Fruit fly (Drosophila melanogaster) whole organism, embryonic: ENCODE results near the gene CG43121.

Experiments used
- Ada2b ChIP-seq: fragments of 200-800 bp; sonication (Bioruptor generic); IDR thresholded peaks from 2 replicates; pipeline ENCODE4 v1.3.6; 2022; ENCODE audit warnings: missing biosample characterization, missing genetic modification characterization
- Atf6 ChIP-seq: fragments of 200-800 bp; sonication (Bioruptor generic); IDR thresholded peaks from 2 replicates; pipeline ENCODE4 v1.3.6; 2022; ENCODE audit warnings: missing biosample characterization, missing genetic modification characterization
- Bdp1 ChIP-seq: fragments of 200-800 bp; sonication (Bioruptor generic); optimal IDR thresholded peaks from 3 replicates; lab custom pipeline; 2016; ENCODE audit warnings: missing biosample characterization, missing genetic modification characterization
- Bgb ChIP-seq: fragments of 200-800 bp; sonication (Bioruptor generic); IDR thresholded peaks from 2 replicates; pipeline ENCODE4 v1.3.6; 2022; ENCODE audit warnings: missing biosample characterization, missing genetic modification characterization; ENCODE audit not compliant: partially characterized antibody
- CG10147 ChIP-seq: fragments of 200-800 bp; sonication (Bioruptor generic); optimal IDR thresholded peaks from 2 replicates; lab custom pipeline; 2019; ENCODE audit warnings: missing biosample characterization, mild to moderate bottlenecking, missing genetic modification characterization, moderate library complexity
- CG11504 ChIP-seq: fragments of 200-800 bp; sonication (Bioruptor generic); optimal IDR thresholded peaks from 3 replicates; lab custom pipeline; 2019; ENCODE audit warnings: missing biosample characterization, mild to moderate bottlenecking, missing genetic modification characterization, moderate library complexity
- CG13123 ChIP-seq: fragments of 200-800 bp; sonication (Bioruptor generic); optimal IDR thresholded peaks from 2 replicates; lab custom pipeline; 2016; ENCODE audit warnings: missing biosample characterization, missing genetic modification characterization
- CG13287 ChIP-seq: fragments of 200-800 bp; sonication (Bioruptor generic); IDR thresholded peaks from 2 replicates; pipeline ENCODE4 v1.3.6; 2022; ENCODE audit warnings: missing biosample characterization, missing genetic modification characterization; ENCODE audit not compliant: partially characterized antibody
- CG13296 ChIP-seq: fragments of 200-800 bp; sonication (Bioruptor generic); optimal IDR thresholded peaks from 3 replicates; lab custom pipeline; 2018; ENCODE audit warnings: missing biosample characterization, mild to moderate bottlenecking, missing genetic modification characterization
- CG14860 ChIP-seq: fragments of 200-800 bp; sonication (Bioruptor generic); IDR thresholded peaks from 3 replicates; pipeline ENCODE4 v1.3.6; 2022; ENCODE audit warnings: missing biosample characterization, missing genetic modification characterization; ENCODE audit not compliant: partially characterized antibody
- CG16813 ChIP-seq: fragments of 200-800 bp; sonication (Bioruptor generic); IDR thresholded peaks from 3 replicates; pipeline ENCODE4 v1.3.6; 2022; ENCODE audit warnings: missing biosample characterization, missing genetic modification characterization; ENCODE audit not compliant: partially characterized antibody
- CG17186 ChIP-seq: fragments of 200-800 bp; sonication (Bioruptor generic); optimal IDR thresholded peaks from 3 replicates; lab custom pipeline; 2017; ENCODE audit warnings: missing biosample characterization, missing genetic modification reagents, missing genetic modification characterization
- CG1792 ChIP-seq: fragments of 200-800 bp; sonication (Bioruptor generic); optimal IDR thresholded peaks from 2 replicates; lab custom pipeline; 2016; ENCODE audit warnings: missing biosample characterization, missing genetic modification characterization
- CG2129 ChIP-seq: fragments of 200-800 bp; sonication (Bioruptor generic); IDR thresholded peaks from 2 replicates; pipeline ENCODE4 v1.3.6; 2022; ENCODE audit warnings: missing biosample characterization, missing genetic modification characterization; ENCODE audit not compliant: partially characterized antibody
- CG34376 ChIP-seq: fragments of 200-800 bp; sonication (Bioruptor generic); optimal IDR thresholded peaks from 2 replicates; lab custom pipeline; 2018; ENCODE audit warnings: missing biosample characterization, mild to moderate bottlenecking, missing genetic modification characterization
- CG42726 ChIP-seq: fragments of 200-800 bp; sonication (Bioruptor generic); IDR thresholded peaks from 2 replicates; pipeline ENCODE4 v1.3.6; 2022; ENCODE audit warnings: missing biosample characterization, missing genetic modification characterization; ENCODE audit not compliant: partially characterized antibody
- CG6791 ChIP-seq: fragments of 200-800 bp; sonication (Bioruptor generic); IDR thresholded peaks from 3 replicates; pipeline ENCODE4 v1.3.6; 2022; ENCODE audit warnings: missing biosample characterization, missing genetic modification characterization; ENCODE audit not compliant: partially characterized antibody
- CG8478 ChIP-seq: fragments of >200 bp; optimal IDR thresholded peaks from 2 replicates; lab custom pipeline; 2018
- CTCF ChIP-seq: fragments of 200-800 bp; sonication (Bioruptor generic); optimal IDR thresholded peaks from 2 replicates; lab custom pipeline; 2017; ENCODE audit warnings: missing biosample characterization, mild to moderate bottlenecking, missing genetic modification characterization, moderate library complexity
- Dfd ChIP-seq, 2 experiments: fragments of >200 bp; optimal IDR thresholded peaks; 2 replicates each; lab custom pipeline; 2017; ENCODE audit warnings: missing biosample characterization in 2 of 2, missing genetic modification characterization in 2 of 2
- Dll ChIP-seq: fragments of 200-800 bp; sonication (Bioruptor generic); IDR thresholded peaks from 4 replicates; pipeline ENCODE4 v1.3.6; 2022; ENCODE audit warnings: missing biosample characterization, missing genetic modification characterization; ENCODE audit not compliant: partially characterized antibody
- E2f2 ChIP-seq: fragments of 200-800 bp; sonication (Bioruptor generic); IDR thresholded peaks from 2 replicates; pipeline ENCODE4 v1.3.6; 2022; ENCODE audit warnings: missing biosample characterization, missing genetic modification characterization
- Eip74EF ChIP-seq, 2 experiments: fragments of 200-800 bp in 1 of 2; fragments of >200 bp in 1 of 2; sonication (Bioruptor generic) in 1 of 2; optimal IDR thresholded peaks; 2 replicates each; lab custom pipeline; 2017 to 2019; ENCODE audit warnings: missing biosample characterization in 2 of 2, missing genetic modification characterization in 2 of 2, mild to moderate bottlenecking in 1 of 2, moderate library complexity in 1 of 2
- Fer1 ChIP-seq: fragments of 200-800 bp; sonication (Bioruptor generic); optimal IDR thresholded peaks from 2 replicates; lab custom pipeline; 2017; ENCODE audit warnings: missing biosample characterization, mild to moderate bottlenecking, missing genetic modification characterization
- HLH3B ChIP-seq: fragments of 200-800 bp; sonication (Bioruptor generic); IDR thresholded peaks from 2 replicates; pipeline ENCODE4 v1.3.6; 2022; ENCODE audit warnings: missing biosample characterization, missing genetic modification characterization
- HmgD ChIP-seq: fragments of 200-800 bp; sonication (Bioruptor generic); optimal IDR thresholded peaks from 3 replicates; lab custom pipeline; 2016; ENCODE audit warnings: missing biosample characterization, missing genetic modification characterization
- Lhr ChIP-seq: fragments of 200-800 bp; sonication (Bioruptor generic); optimal IDR thresholded peaks from 3 replicates; lab custom pipeline; 2017; ENCODE audit warnings: mild to moderate bottlenecking, missing biosample characterization, missing genetic modification reagents, missing genetic modification characterization
- Lim3 ChIP-seq: fragments of 200-800 bp; sonication (Bioruptor generic); IDR thresholded peaks from 2 replicates; pipeline ENCODE4 v1.3.6; 2022; ENCODE audit warnings: missing biosample characterization, missing genetic modification characterization
- NC2α ChIP-seq: fragments of 200-800 bp; sonication (Bioruptor generic); optimal IDR thresholded peaks from 2 replicates; lab custom pipeline; 2016; ENCODE audit warnings: missing biosample characterization, missing genetic modification characterization
- Opbp ChIP-seq: fragments of 200-800 bp; sonication (Bioruptor generic); IDR thresholded peaks from 3 replicates; pipeline ENCODE4 v1.3.6; 2022; ENCODE audit warnings: missing biosample characterization, missing genetic modification characterization; ENCODE audit not compliant: partially characterized antibody
- Scr ChIP-seq: fragments of 200-800 bp; sonication (Bioruptor generic); IDR thresholded peaks from 2 replicates; pipeline ENCODE4 v1.3.6; 2022; ENCODE audit warnings: missing biosample characterization, missing genetic modification characterization; ENCODE audit not compliant: partially characterized antibody
- amos ChIP-seq: fragments of 200-800 bp; sonication (Bioruptor generic); IDR thresholded peaks from 2 replicates; pipeline ENCODE4 v1.3.6; 2022; ENCODE audit warnings: missing biosample characterization, missing genetic modification characterization; ENCODE audit not compliant: partially characterized antibody
- ftz-f1 ChIP-seq: fragments of 200-800 bp; sonication (Bioruptor generic); optimal IDR thresholded peaks from 2 replicates; lab custom pipeline; 2016; ENCODE audit warnings: missing biosample characterization, missing genetic modification characterization
- hb ChIP-seq: fragments of 200-800 bp; sonication (Bioruptor generic); IDR thresholded peaks from 3 replicates; pipeline ENCODE4 v1.3.6; 2022; ENCODE audit warnings: missing biosample characterization, missing genetic modification characterization; ENCODE audit not compliant: partially characterized antibody
- insv ChIP-seq, 2 experiments: fragments of 200-800 bp; sonication (Bioruptor generic); optimal IDR thresholded peaks; 3 replicates each; lab custom pipeline; 2016 to 2018; ENCODE audit warnings: missing biosample characterization in 2 of 2, missing genetic modification characterization in 2 of 2
- knrl ChIP-seq: fragments of 200-800 bp; sonication (Bioruptor generic); IDR thresholded peaks from 3 replicates; pipeline ENCODE4 v1.3.6; 2022; ENCODE audit warnings: missing biosample characterization, missing genetic modification characterization; ENCODE audit not compliant: partially characterized antibody
- phol ChIP-seq: fragments of 200-800 bp; sonication (Bioruptor generic); optimal IDR thresholded peaks from 3 replicates; lab custom pipeline; 2018; ENCODE audit warnings: missing biosample characterization, mild to moderate bottlenecking, missing genetic modification characterization, moderate library complexity
- salm ChIP-seq: fragments of 200-800 bp; sonication (Bioruptor generic); optimal IDR thresholded peaks from 2 replicates; lab custom pipeline; 2018; ENCODE audit warnings: missing biosample characterization, mild to moderate bottlenecking, missing genetic modification characterization
- sens ChIP-seq: fragments of 200-800 bp; sonication (Bioruptor generic); peaks from one replicate; lab custom pipeline; 2016; ENCODE audit warnings: missing biosample characterization, missing genetic modification characterization
- sr ChIP-seq: fragments of 200-800 bp; sonication (Bioruptor generic); IDR thresholded peaks from 3 replicates; pipeline ENCODE4 v1.3.6; 2022; ENCODE audit warnings: missing biosample characterization, missing genetic modification characterization
- stwl ChIP-seq: fragments of 200-800 bp; sonication (Bioruptor generic); optimal IDR thresholded peaks from 3 replicates; lab custom pipeline; 2018; ENCODE audit warnings: missing biosample characterization, mild to moderate bottlenecking, missing genetic modification characterization, moderate library complexity
- tap ChIP-seq: fragments of 200-800 bp; optimal IDR thresholded peaks from 3 replicates; lab custom pipeline; 2019; ENCODE audit warnings: missing biosample characterization, mild to moderate bottlenecking, missing genetic modification characterization, moderate library complexity
- tna ChIP-seq: fragments of 200-800 bp; sonication (Bioruptor generic); IDR thresholded peaks from 2 replicates; pipeline ENCODE4 v1.3.6; 2022; ENCODE audit warnings: missing biosample characterization, missing genetic modification characterization; ENCODE audit not compliant: partially characterized antibody
- tup ChIP-seq: fragments of 200-800 bp; sonication (Bioruptor generic); optimal IDR thresholded peaks from 2 replicates; lab custom pipeline; 2016; ENCODE audit warnings: missing biosample characterization, mild to moderate bottlenecking, missing genetic modification characterization, moderate library complexity
- unc-4 ChIP-seq: fragments of 200-800 bp; sonication (Bioruptor generic); IDR thresholded peaks from 2 replicates; pipeline ENCODE4 v1.3.6; 2022; ENCODE audit warnings: missing biosample characterization, missing genetic modification characterization; ENCODE audit not compliant: partially characterized antibody
- vnd ChIP-seq: fragments of 200-800 bp; sonication (Bioruptor generic); IDR thresholded peaks from 3 replicates; pipeline ENCODE4 v1.3.6; 2022; ENCODE audit warnings: missing biosample characterization, missing genetic modification characterization; ENCODE audit not compliant: partially characterized antibody
- vvl ChIP-seq: fragments of 200-800 bp; sonication (Bioruptor generic); IDR thresholded peaks from 2 replicates; pipeline ENCODE4 v1.3.6; 2022; ENCODE audit warnings: missing biosample characterization, missing genetic modification characterization

Gene CG43121

dm6 chr3L:14673740-14674463 is 1.7 kb upstream of the CG43121 start (continued):
- peak in 1 of 2 experiments; percentile 79 for TF ChIP-seq Eip74EF (GFP tag; optimal IDR thresholded peaks at IDR 0.05; lab: Kevin White, UChicago)
- TF ChIP-seq Lim3 (GFP tag; lab: Robert Waterston, UW): no peak
- TF ChIP-seq amos (GFP tag; lab: Robert Waterston, UW): peak; percentile 84
- TF ChIP-seq CG34376 (GFP tag; lab: Kevin White, UChicago): no peak
- peak; percentile 94 for TF ChIP-seq Opbp (GFP tag; lab: Robert Waterston, UW)
- peak; percentile 86 for TF ChIP-seq CG16813 (GFP tag; lab: Robert Waterston, UW)
- no peak for TF ChIP-seq Atf6
- TF ChIP-seq HLH3B: peak; percentile 11; the same call in 1 of the 2 replicates
- peak; percentile 67; the same call in 1 of the 2 replicates for TF ChIP-seq CG13287
- peak; percentile 66 for TF ChIP-seq CTCF
- no peak for TF ChIP-seq tup (GFP tag; lab: Kevin White, UChicago)
- TF ChIP-seq E2f2 (GFP tag; lab: Robert Waterston, UW): no peak
- no peak for TF ChIP-seq CG13296 (GFP tag; lab: Kevin White, UChicago)
- TF ChIP-seq Dfd (GFP tag; optimal IDR thresholded peaks at IDR 0.05; lab: Kevin White, UChicago): peak in 1 of 2 experiments; percentile 95
- TF ChIP-seq NC2α (GFP tag; lab: Kevin White, UChicago): no peak
- peak; percentile 11 for TF ChIP-seq CG17186 (GFP tag; lab: Kevin White, UChicago)
- peak; percentile 56; the same call in 2 of the 3 replicates for TF ChIP-seq vnd
- peak; percentile 71 for TF ChIP-seq HmgD (GFP tag; lab: Kevin White, UChicago)
- no peak for TF ChIP-seq Ada2b (GFP tag; lab: Robert Waterston, UW)
- TF ChIP-seq CG13123 (GFP tag; lab: Kevin White, UChicago): no peak
- TF ChIP-seq ftz-f1 (GFP tag; lab: Kevin White, UChicago): peak; percentile 3
- TF ChIP-seq Scr: peak; percentile 73
- peak; percentile 13 for TF ChIP-seq CG11504 (tag; lab: Kevin White, UChicago)
- TF ChIP-seq Fer1 (GFP tag; lab: Kevin White, UChicago): peak; percentile 52
- no peak for TF ChIP-seq CG1792
- no peak for TF ChIP-seq insv (GFP tag; optimal IDR thresholded peaks at IDR 0.05; lab: Kevin White, UChicago)
- peak; percentile 72; the same call in 2 of the 3 replicates for TF ChIP-seq hb
- TF ChIP-seq knrl (GFP tag; lab: Robert Waterston, UW): peak; percentile 71
- TF ChIP-seq Dll (GFP tag; lab: Robert Waterston, UW): peak; percentile 54; the same call in 1 of the 4 replicates
- peak; percentile 29; the same call in 1 of the 2 replicates for TF ChIP-seq unc-4 (GFP tag; lab: Robert Waterston, UW)
- TF ChIP-seq tap (tag; lab: Kevin White, UChicago): peak; percentile 29
- TF ChIP-seq CG14860 (GFP tag; lab: Robert Waterston, UW): peak; percentile 76
- TF ChIP-seq vvl (GFP tag; lab: Robert Waterston, UW): peak; percentile 9; the same call in 1 of the 2 replicates
- TF ChIP-seq CG6791 (GFP tag; lab: Robert Waterston, UW): peak; percentile 96
- peak; percentile 82 for TF ChIP-seq sens (GFP tag; lab: Kevin White, UChicago)
- peak; percentile 82 for TF ChIP-seq CG8478 (lab: Kevin White, UChicago)
- peak; percentile 1 for TF ChIP-seq Lhr (GFP tag; lab: Kevin White, UChicago)
- TF ChIP-seq salm (tag; lab: Kevin White, UChicago): peak; percentile 10
- peak; percentile 26; the same call in 1 of the 2 replicates for TF ChIP-seq CG2129
- TF ChIP-seq tna (GFP tag; lab: Robert Waterston, UW): peak; percentile 77
- TF ChIP-seq stwl (tag; lab: Kevin White, UChicago): peak; percentile 37
- no peak for TF ChIP-seq phol (tag; lab: Kevin White, UChicago)
- no peak for TF ChIP-seq sr (GFP tag; lab: Robert Waterston, UW)
- peak; percentile 90 for TF ChIP-seq CG42726 (GFP tag; lab: Robert Waterston, UW)
- peak; percentile 100 for TF ChIP-seq Bdp1 (GFP tag; lab: Kevin White, UChicago)
- TF ChIP-seq Bgb: peak; percentile 87
- peak; percentile 2 for TF ChIP-seq CG10147 (GFP tag; lab: Kevin White, UChicago)
